Fruit fly (Drosophila melanogaster) whole organism, embryonic: Measurements from ENCODE around the gene CG16984.

Source experiments
- B-H1 ChIP-seq: fragments of 200-800 bp; sonication (Bioruptor generic); IDR thresholded peaks from 3 replicates; pipeline ENCODE4 v1.3.6; 2022; ENCODE audit warnings: missing biosample characterization, missing genetic modification characterization
- B-H2 ChIP-seq: fragments of 200-800 bp; sonication (Bioruptor generic); optimal IDR thresholded peaks from 2 replicates; lab custom pipeline; 2018; ENCODE audit warnings: missing biosample characterization, mild to moderate bottlenecking, missing genetic modification characterization
- CG1024 ChIP-seq: fragments of 200-800 bp; sonication (Bioruptor generic); IDR thresholded peaks from 2 replicates; pipeline ENCODE4 v1.3.6; 2022; ENCODE audit warnings: missing biosample characterization, missing genetic modification characterization
- CG10274 ChIP-seq: fragments of 200-800 bp; sonication (Bioruptor generic); optimal IDR thresholded peaks from 3 replicates; lab custom pipeline; 2017; ENCODE audit warnings: missing biosample characterization, mild to moderate bottlenecking, missing genetic modification characterization
- CG11560 ChIP-seq: fragments of 200-800 bp; sonication (Bioruptor generic); IDR thresholded peaks from 3 replicates; pipeline ENCODE4 v1.3.6; 2022; ENCODE audit warnings: missing biosample characterization, missing genetic modification characterization
- CG12391 ChIP-seq: fragments of 200-800 bp; sonication (Bioruptor generic); optimal IDR thresholded peaks from 3 replicates; lab custom pipeline; 2018; ENCODE audit warnings: missing biosample characterization, mild to moderate bottlenecking, missing genetic modification characterization, moderate library complexity
- CG12659 ChIP-seq: fragments of 200-800 bp; sonication (Bioruptor generic); optimal IDR thresholded peaks from 3 replicates; lab custom pipeline; 2017; ENCODE audit warnings: mild to moderate bottlenecking, missing biosample characterization, missing genetic modification reagents, missing genetic modification characterization
- CG14710 ChIP-seq: fragments of 200-800 bp; sonication (Bioruptor generic); optimal IDR thresholded peaks from 3 replicates; lab custom pipeline; 2019; ENCODE audit warnings: missing biosample characterization, mild to moderate bottlenecking, missing genetic modification characterization, moderate library complexity
- CG14860 ChIP-seq: fragments of 200-800 bp; sonication (Bioruptor generic); IDR thresholded peaks from 3 replicates; pipeline ENCODE4 v1.3.6; 2022; ENCODE audit warnings: missing biosample characterization, missing genetic modification characterization; ENCODE audit not compliant: partially characterized antibody
- CG16813 ChIP-seq: fragments of 200-800 bp; sonication (Bioruptor generic); IDR thresholded peaks from 3 replicates; pipeline ENCODE4 v1.3.6; 2022; ENCODE audit warnings: missing biosample characterization, missing genetic modification characterization; ENCODE audit not compliant: partially characterized antibody
- CG17186 ChIP-seq: fragments of 200-800 bp; sonication (Bioruptor generic); optimal IDR thresholded peaks from 3 replicates; lab custom pipeline; 2017; ENCODE audit warnings: missing biosample characterization, missing genetic modification reagents, missing genetic modification characterization
- CG2889 ChIP-seq: fragments of 200-800 bp; sonication (Bioruptor generic); IDR thresholded peaks from 3 replicates; pipeline ENCODE4 v1.3.6; 2022; ENCODE audit warnings: missing biosample characterization, missing genetic modification characterization
- CG30403 ChIP-seq: fragments of 200-800 bp; sonication (Bioruptor generic); optimal IDR thresholded peaks from 3 replicates; lab custom pipeline; 2016; ENCODE audit warnings: missing biosample characterization, missing genetic modification characterization
- CG33213 ChIP-seq: fragments of 200-800 bp; sonication (Bioruptor generic); optimal IDR thresholded peaks from 3 replicates; lab custom pipeline; 2016; ENCODE audit warnings: missing biosample characterization, missing genetic modification characterization
- CG42726 ChIP-seq: fragments of 200-800 bp; sonication (Bioruptor generic); IDR thresholded peaks from 2 replicates; pipeline ENCODE4 v1.3.6; 2022; ENCODE audit warnings: missing biosample characterization, missing genetic modification characterization; ENCODE audit not compliant: partially characterized antibody
- CG4360 ChIP-seq: fragments of 200-800 bp; sonication (Bioruptor generic); IDR thresholded peaks from 2 replicates; pipeline ENCODE4 v1.3.6; 2022; ENCODE audit warnings: missing biosample characterization, missing genetic modification characterization
- CG4854 ChIP-seq: fragments of 200-800 bp; sonication (Bioruptor generic); optimal IDR thresholded peaks from 2 replicates; lab custom pipeline; 2016; ENCODE audit warnings: missing biosample characterization, missing genetic modification characterization, inconsistent platforms
- CG6654 ChIP-seq: fragments of 200-800 bp; sonication (Bioruptor generic); optimal IDR thresholded peaks from 2 replicates; lab custom pipeline; 2017; ENCODE audit warnings: missing biosample characterization, mild to moderate bottlenecking, missing genetic modification characterization
- CG7745 ChIP-seq: fragments of 200-800 bp; sonication (Bioruptor generic); optimal IDR thresholded peaks from 2 replicates; lab custom pipeline; 2018; ENCODE audit warnings: missing biosample characterization, mild to moderate bottlenecking, missing genetic modification characterization, moderate library complexity
- CG8478 ChIP-seq: fragments of >200 bp; optimal IDR thresholded peaks from 2 replicates; lab custom pipeline; 2018
- CG8944 ChIP-seq: fragments of 200-800 bp; sonication (Bioruptor generic); optimal IDR thresholded peaks from 3 replicates; lab custom pipeline; 2016; ENCODE audit warnings: missing biosample characterization, missing genetic modification characterization
- CG9437 ChIP-seq: fragments of 200-800 bp; sonication (Bioruptor generic); optimal IDR thresholded peaks from 2 replicates; lab custom pipeline; 2018; ENCODE audit warnings: missing biosample characterization, mild to moderate bottlenecking, missing genetic modification characterization
- CG9876 ChIP-seq: fragments of 200-800 bp; sonication (Bioruptor generic); optimal IDR thresholded peaks from 2 replicates; lab custom pipeline; 2016; ENCODE audit warnings: missing biosample characterization, missing genetic modification characterization
- CG9932 ChIP-seq: fragments of 200-800 bp; sonication (Bioruptor generic); IDR thresholded peaks from 2 replicates; pipeline ENCODE4 v1.3.6; 2022; ENCODE audit warnings: missing biosample characterization, missing genetic modification characterization
- Dek ChIP-seq: fragments of 200-800 bp; sonication (Bioruptor generic); optimal IDR thresholded peaks from 3 replicates; lab custom pipeline; 2019; ENCODE audit warnings: missing biosample characterization, mild to moderate bottlenecking, missing genetic modification characterization, moderate library complexity
- Dref ChIP-seq: fragments of 200-800 bp; sonication (Bioruptor generic); IDR thresholded peaks from 2 replicates; pipeline ENCODE4 v1.3.6; 2022; ENCODE audit warnings: missing biosample characterization, missing genetic modification characterization
- Drgx ChIP-seq: fragments of 200-800 bp; sonication (Bioruptor generic); IDR thresholded peaks from 2 replicates; pipeline ENCODE4 v1.3.6; 2022; ENCODE audit warnings: missing biosample characterization, missing genetic modification characterization
- Hey ChIP-seq: fragments of 200-800 bp; sonication (Bioruptor generic); optimal IDR thresholded peaks from 3 replicates; lab custom pipeline; 2018; ENCODE audit warnings: missing biosample characterization, mild to moderate bottlenecking, missing genetic modification characterization
- Meics ChIP-seq: fragments of 200-800 bp; sonication (Bioruptor generic); optimal IDR thresholded peaks from 2 replicates; lab custom pipeline; 2017; ENCODE audit warnings: missing biosample characterization, mild to moderate bottlenecking, missing genetic modification characterization
- Oaz ChIP-seq: fragments of 200-800 bp; sonication (Bioruptor generic); IDR thresholded peaks from 2 replicates; pipeline ENCODE4 v1.3.6; 2022; ENCODE audit warnings: missing biosample characterization, missing genetic modification characterization
- Optix ChIP-seq: fragments of 200-800 bp; sonication (Bioruptor generic); IDR thresholded peaks from 3 replicates; pipeline ENCODE4 v1.3.6; 2022; ENCODE audit warnings: missing biosample characterization, missing genetic modification characterization
- PHDP ChIP-seq: fragments of 200-800 bp; sonication (Bioruptor generic); optimal IDR thresholded peaks from 3 replicates; lab custom pipeline; 2018; ENCODE audit warnings: missing biosample characterization, mild to moderate bottlenecking, missing genetic modification characterization, moderate library complexity
- Sry-β ChIP-seq: fragments of 200-800 bp; sonication (Bioruptor generic); optimal IDR thresholded peaks from 2 replicates; lab custom pipeline; 2018; ENCODE audit warnings: missing biosample characterization, mild to moderate bottlenecking, missing genetic modification characterization, moderate library complexity
- cas ChIP-seq: fragments of 200-800 bp; sonication (Bioruptor generic); IDR thresholded peaks from 2 replicates; pipeline ENCODE4 v1.3.6; 2022; ENCODE audit warnings: missing biosample characterization, missing genetic modification characterization
- chif ChIP-seq, 2 experiments: fragments of 200-800 bp; sonication (Bioruptor generic); optimal IDR thresholded peaks; 3 replicates each; lab custom pipeline; 2016; ENCODE audit warnings: missing biosample characterization in 2 of 2, missing genetic modification characterization in 2 of 2
- crp ChIP-seq, 2 experiments: fragments of 200-800 bp; sonication (Bioruptor generic); optimal IDR thresholded peaks; 2 replicates in 1 of 2; 3 replicates in 1 of 2; lab custom pipeline; 2017; ENCODE audit warnings: missing biosample characterization in 2 of 2, missing genetic modification characterization in 2 of 2, mild to moderate bottlenecking in 1 of 2, moderate library complexity in 1 of 2
- exex ChIP-seq: fragments of 200-800 bp; sonication (Bioruptor generic); optimal IDR thresholded peaks from 4 replicates; lab custom pipeline; 2018; ENCODE audit warnings: missing biosample characterization, mild to moderate bottlenecking, missing genetic modification characterization, moderate library complexity
- fd64A ChIP-seq: fragments of 200-800 bp; sonication (Bioruptor generic); optimal IDR thresholded peaks from 3 replicates; lab custom pipeline; 2018; ENCODE audit warnings: missing biosample characterization, mild to moderate bottlenecking, missing genetic modification characterization
- gem ChIP-seq: fragments of 200-800 bp; sonication (Bioruptor generic); optimal IDR thresholded peaks from 2 replicates; lab custom pipeline; 2019; ENCODE audit warnings: missing biosample characterization, mild to moderate bottlenecking, missing genetic modification characterization, moderate library complexity
- ham ChIP-seq: fragments of 200-800 bp; sonication (Bioruptor generic); IDR thresholded peaks from 2 replicates; pipeline ENCODE4 v1.3.6; 2022; ENCODE audit warnings: missing biosample characterization, missing genetic modification characterization
- her ChIP-seq: fragments of 200-800 bp; sonication (Bioruptor generic); optimal IDR thresholded peaks from 2 replicates; lab custom pipeline; 2016; ENCODE audit warnings: missing biosample characterization, missing genetic modification characterization
- jing ChIP-seq: fragments of 200-800 bp; sonication (Bioruptor generic); optimal IDR thresholded peaks from 2 replicates; lab custom pipeline; 2018; ENCODE audit warnings: missing biosample characterization, mild to moderate bottlenecking, missing genetic modification characterization
- phol ChIP-seq: fragments of 200-800 bp; sonication (Bioruptor generic); optimal IDR thresholded peaks from 3 replicates; lab custom pipeline; 2018; ENCODE audit warnings: missing biosample characterization, mild to moderate bottlenecking, missing genetic modification characterization, moderate library complexity
- schlank ChIP-seq: fragments of 200-800 bp; sonication (Bioruptor generic); optimal IDR thresholded peaks from 2 replicates; lab custom pipeline; 2018; ENCODE audit warnings: missing biosample characterization, mild to moderate bottlenecking, missing genetic modification characterization
- sna ChIP-seq: fragments of 200-800 bp; sonication (Bioruptor generic); IDR thresholded peaks from 2 replicates; pipeline ENCODE4 v1.3.6; 2022; ENCODE audit warnings: missing biosample characterization, missing genetic modification characterization; ENCODE audit not compliant: partially characterized antibody
- tio ChIP-seq: fragments of 200-800 bp; sonication (Bioruptor generic); optimal IDR thresholded peaks from 2 replicates; lab custom pipeline; 2017; ENCODE audit warnings: missing biosample characterization, missing genetic modification characterization, inconsistent platforms
- ttk ChIP-seq: fragments of 200-800 bp; sonication (Bioruptor generic); IDR thresholded peaks from 2 replicates; pipeline ENCODE4 v2.1.2; 2022; ENCODE audit warnings: missing biosample characterization, missing genetic modification characterization
- zfh2 ChIP-seq: fragments of 200-800 bp; sonication (Bioruptor generic); optimal IDR thresholded peaks from 2 replicates; lab custom pipeline; 2016; ENCODE audit warnings: missing biosample characterization, missing genetic modification characterization

Gene CG16984

DNA sequence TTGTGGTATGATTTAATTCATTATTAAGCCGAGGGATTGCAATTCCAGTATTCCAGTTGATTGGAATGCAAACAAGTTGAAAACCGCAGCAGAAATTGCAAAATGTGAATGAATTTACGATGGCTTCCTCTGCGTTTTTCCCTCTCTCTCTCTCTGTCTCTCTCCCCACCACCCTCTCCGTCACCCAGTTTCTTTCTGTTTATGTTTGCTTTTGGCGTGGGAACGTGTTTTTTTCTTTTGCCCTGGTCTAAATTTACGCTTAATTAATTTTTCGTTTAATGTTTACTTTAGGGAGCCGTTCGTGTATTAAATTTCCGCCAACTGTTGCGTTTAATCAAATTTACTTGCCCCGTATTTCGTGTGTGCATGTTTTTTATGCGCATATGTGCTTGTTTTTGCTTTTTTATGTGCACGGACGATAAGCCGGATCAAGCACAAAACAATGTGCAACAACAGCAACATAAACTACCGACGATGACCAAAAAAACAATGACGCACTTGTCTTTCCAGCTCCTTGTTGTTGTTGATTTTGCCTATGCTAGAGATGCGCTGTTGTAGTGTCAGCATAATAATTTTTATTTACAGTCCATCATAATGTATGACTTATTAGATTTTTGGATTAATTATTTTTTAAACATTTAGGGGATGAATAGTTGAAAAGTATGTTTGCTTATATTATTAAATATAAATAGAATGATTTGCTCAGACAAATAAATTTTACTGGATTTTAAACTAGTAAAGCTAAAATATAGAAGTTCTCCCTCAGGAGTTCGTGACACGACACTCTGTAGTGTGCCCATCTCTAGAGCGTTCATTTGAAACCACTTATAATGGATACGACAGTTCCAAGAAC is 5.4 kb upstream of the CG16984 start (continued):
- peak; percentile 79 for TF ChIP-seq tio
- TF ChIP-seq gem (tag; lab: Kevin White, UChicago): peak; percentile 88
- peak; percentile 77 for TF ChIP-seq PHDP (tag; lab: Kevin White, UChicago)
- TF ChIP-seq Sry-β (GFP tag; lab: Kevin White, UChicago): peak; percentile 63
- no peak for TF ChIP-seq CG42726 (GFP tag; lab: Robert Waterston, UW)
- TF ChIP-seq CG14860: peak; percentile 45; the same call in 1 of the 3 replicates
- peak; percentile 87 for TF ChIP-seq CG30403 (GFP tag; lab: Kevin White, UChicago)
- peak; percentile 69 for TF ChIP-seq CG9437 (GFP tag; lab: Kevin White, UChicago)
- TF ChIP-seq jing: no peak
- peak; percentile 64 for TF ChIP-seq CG2889 (GFP tag; lab: Robert Waterston, UW)
- TF ChIP-seq CG6654 (GFP tag; lab: Kevin White, UChicago): peak; percentile 7
- TF ChIP-seq CG33213 (GFP tag; lab: Kevin White, UChicago): no peak
- TF ChIP-seq sna: peak; percentile 56; the same call in 1 of the 2 replicates
- TF ChIP-seq Optix (GFP tag; lab: Robert Waterston, UW): no peak
- peak; percentile 81 for TF ChIP-seq phol (tag; lab: Kevin White, UChicago)
- peak; percentile 69 for TF ChIP-seq B-H2 (GFP tag; lab: Kevin White, UChicago)
- no peak for TF ChIP-seq CG4854 (GFP tag; lab: Kevin White, UChicago)
- TF ChIP-seq CG17186 (GFP tag; lab: Kevin White, UChicago): no peak
- peak; percentile 69 for TF ChIP-seq Dek (tag; lab: Kevin White, UChicago)
- TF ChIP-seq CG4360: peak; percentile 37; the same call in 1 of the 2 replicates
- TF ChIP-seq CG8944: no peak
- no peak for TF ChIP-seq Hey
- peak; percentile 32 for TF ChIP-seq CG10274
- TF ChIP-seq Meics (GFP tag; lab: Kevin White, UChicago): peak; percentile 78
- no peak for TF ChIP-seq CG11560
- peak; percentile 22 for TF ChIP-seq schlank (tag; lab: Kevin White, UChicago)
- peak; percentile 69 for TF ChIP-seq Oaz (GFP tag; lab: Robert Waterston, UW)
- TF ChIP-seq CG7745 (tag; lab: Kevin White, UChicago): peak; percentile 85
- TF ChIP-seq crp (GFP tag; optimal IDR thresholded peaks at IDR 0.05; lab: Kevin White, UChicago): no peak
- no peak for TF ChIP-seq ham (GFP tag; lab: Robert Waterston, UW)
- TF ChIP-seq her (GFP tag; lab: Kevin White, UChicago): no peak
- peak in 1 of 2 experiments; percentile 44 for TF ChIP-seq chif (GFP tag; optimal IDR thresholded peaks at IDR 0.05; lab: Kevin White, UChicago)
- no peak for TF ChIP-seq CG8478 (lab: Kevin White, UChicago)
- TF ChIP-seq ttk (GFP tag; lab: Robert Waterston, UW): peak; percentile 38; the same call in 1 of the 2 replicates
- TF ChIP-seq CG9876: no peak
- TF ChIP-seq exex: peak; percentile 54
- TF ChIP-seq CG16813 (GFP tag; lab: Robert Waterston, UW): peak; percentile 85
- peak; percentile 82 for TF ChIP-seq CG14710
- TF ChIP-seq CG9932 (GFP tag; lab: Robert Waterston, UW): peak; percentile 75
- TF ChIP-seq B-H1 (GFP tag; lab: Robert Waterston, UW): peak; percentile 62
- TF ChIP-seq zfh2 (GFP tag; lab: Kevin White, UChicago): peak; percentile 44
- TF ChIP-seq Drgx (GFP tag; lab: Robert Waterston, UW): no peak
- TF ChIP-seq CG12659 (GFP tag; lab: Kevin White, UChicago): peak; percentile 85
- 0 out of 2 replicates have a peak, but pooled peaks have one; percentile 45 for TF ChIP-seq cas (GFP tag; lab: Robert Waterston, UW)
- peak; percentile 86 for TF ChIP-seq CG12391 (tag; lab: Kevin White, UChicago)
- no peak for TF ChIP-seq Dref (GFP tag; lab: Robert Waterston, UW)
- 0 out of 2 replicates have a peak, but pooled peaks have one; percentile 44 for TF ChIP-seq CG1024
- no peak for TF ChIP-seq fd64A
